Fruit fly (Drosophila melanogaster) whole organism, embryonic: ENCODE data around the gene Seipin.

ENCODE experiments used
- Antp ChIP-seq: fragments of 200-800 bp; sonication (Bioruptor generic); optimal IDR thresholded peaks from 3 replicates; lab custom pipeline; 2016; ENCODE audit warnings: missing biosample characterization, missing genetic modification characterization
- Atf3 ChIP-seq: fragments of 200-800 bp; sonication (Bioruptor generic); optimal IDR thresholded peaks from 3 replicates; lab custom pipeline; 2016; ENCODE audit warnings: missing biosample characterization, missing genetic modification characterization
- Atf6 ChIP-seq: fragments of 200-800 bp; sonication (Bioruptor generic); IDR thresholded peaks from 2 replicates; pipeline ENCODE4 v1.3.6; 2022; ENCODE audit warnings: missing biosample characterization, missing genetic modification characterization
- B-H2 ChIP-seq: fragments of 200-800 bp; sonication (Bioruptor generic); optimal IDR thresholded peaks from 2 replicates; lab custom pipeline; 2018; ENCODE audit warnings: missing biosample characterization, mild to moderate bottlenecking, missing genetic modification characterization
- BEAF-32 ChIP-seq: fragments of 200-800 bp; sonication (Bioruptor generic); optimal IDR thresholded peaks from 3 replicates; lab custom pipeline; 2017; ENCODE audit warnings: missing biosample characterization, missing genetic modification characterization, mild to moderate bottlenecking, moderate library complexity, missing genetic modification reagents
- CG10209 ChIP-seq: fragments of 200-800 bp; sonication (Bioruptor generic); optimal IDR thresholded peaks from 3 replicates; lab custom pipeline; 2017; ENCODE audit warnings: missing biosample characterization, mild to moderate bottlenecking, missing genetic modification characterization, missing genetic modification reagents
- CG10431 ChIP-seq: fragments of 200-800 bp; sonication (Bioruptor generic); optimal IDR thresholded peaks from 3 replicates; lab custom pipeline; 2018; ENCODE audit warnings: missing biosample characterization, mild to moderate bottlenecking, missing genetic modification characterization
- CG11247 ChIP-seq: fragments of 200-800 bp; sonication (Bioruptor generic); IDR thresholded peaks from 2 replicates; pipeline ENCODE4 v1.3.6; 2022; ENCODE audit warnings: missing biosample characterization, missing genetic modification characterization
- CG11456 ChIP-seq: fragments of 200-800 bp; sonication (Bioruptor generic); IDR thresholded peaks from 3 replicates; pipeline ENCODE4 v1.3.6; 2022; ENCODE audit warnings: missing biosample characterization, missing genetic modification characterization
- CG13296 ChIP-seq: fragments of 200-800 bp; sonication (Bioruptor generic); optimal IDR thresholded peaks from 3 replicates; lab custom pipeline; 2018; ENCODE audit warnings: missing biosample characterization, mild to moderate bottlenecking, missing genetic modification characterization
- CG17186 ChIP-seq: fragments of 200-800 bp; sonication (Bioruptor generic); optimal IDR thresholded peaks from 3 replicates; lab custom pipeline; 2017; ENCODE audit warnings: missing biosample characterization, missing genetic modification reagents, missing genetic modification characterization
- CG1792 ChIP-seq: fragments of 200-800 bp; sonication (Bioruptor generic); optimal IDR thresholded peaks from 2 replicates; lab custom pipeline; 2016; ENCODE audit warnings: missing biosample characterization, missing genetic modification characterization
- CG18262 ChIP-seq: fragments of 200-800 bp; optimal IDR thresholded peaks from 3 replicates; lab custom pipeline; 2019; ENCODE audit warnings: missing biosample characterization, mild to moderate bottlenecking, missing genetic modification characterization, moderate library complexity
- CG31224 ChIP-seq: fragments of 200-800 bp; sonication (Bioruptor generic); IDR thresholded peaks from 2 replicates; pipeline ENCODE4 v1.3.6; 2022; ENCODE audit warnings: missing biosample characterization, missing genetic modification characterization
- CG31388 ChIP-seq: fragments of 200-800 bp; sonication (Bioruptor generic); optimal IDR thresholded peaks from 2 replicates; lab custom pipeline; 2016; ENCODE audit warnings: missing biosample characterization, missing genetic modification characterization
- CG3163 ChIP-seq: fragments of 200-800 bp; sonication (Bioruptor generic); optimal IDR thresholded peaks from 3 replicates; lab custom pipeline; 2016; ENCODE audit warnings: missing biosample characterization, missing genetic modification characterization
- CG32772 ChIP-seq: fragments of 200-800 bp; sonication (Bioruptor generic); IDR thresholded peaks from 2 replicates; pipeline ENCODE4 v1.3.6; 2022; ENCODE audit warnings: missing biosample characterization, missing genetic modification characterization
- CG34376 ChIP-seq: fragments of 200-800 bp; sonication (Bioruptor generic); optimal IDR thresholded peaks from 2 replicates; lab custom pipeline; 2018; ENCODE audit warnings: missing biosample characterization, mild to moderate bottlenecking, missing genetic modification characterization
- CG3838 ChIP-seq: fragments of 200-800 bp; sonication (Bioruptor generic); optimal IDR thresholded peaks from 3 replicates; lab custom pipeline; 2016; ENCODE audit warnings: missing biosample characterization, missing genetic modification characterization
- CG5245 ChIP-seq: fragments of 200-800 bp; sonication (Bioruptor generic); optimal IDR thresholded peaks from 3 replicates; lab custom pipeline; 2016; ENCODE audit warnings: missing biosample characterization, missing genetic modification characterization
- CG7271 ChIP-seq: fragments of 200-800 bp; sonication (Bioruptor generic); optimal IDR thresholded peaks from 2 replicates; lab custom pipeline; 2018; ENCODE audit warnings: missing biosample characterization, mild to moderate bottlenecking, missing genetic modification characterization, moderate library complexity
- CG7556 ChIP-seq: fragments of 200-800 bp; sonication (Bioruptor generic); optimal IDR thresholded peaks from 2 replicates; lab custom pipeline; 2017; ENCODE audit warnings: missing biosample characterization, mild to moderate bottlenecking, missing genetic modification characterization
- CG8944 ChIP-seq: fragments of 200-800 bp; sonication (Bioruptor generic); optimal IDR thresholded peaks from 3 replicates; lab custom pipeline; 2016; ENCODE audit warnings: missing biosample characterization, missing genetic modification characterization
- CG9727 ChIP-seq: fragments of 200-800 bp; sonication (Bioruptor generic); optimal IDR thresholded peaks from 3 replicates; lab custom pipeline; 2017; ENCODE audit warnings: missing biosample characterization, mild to moderate bottlenecking, missing genetic modification characterization
- CkIIα-i1 ChIP-seq: fragments of 200-800 bp; sonication (Bioruptor generic); IDR thresholded peaks from 2 replicates; pipeline ENCODE4 v1.3.6; 2022; ENCODE audit warnings: missing biosample characterization, missing genetic modification characterization
- Doc2 ChIP-seq: fragments of 200-800 bp; sonication (Bioruptor generic); IDR thresholded peaks from 2 replicates; pipeline ENCODE4 v1.3.6; 2022; ENCODE audit warnings: missing biosample characterization, missing genetic modification characterization
- Eip74EF ChIP-seq, 2 experiments: fragments of 200-800 bp in 1 of 2; fragments of >200 bp in 1 of 2; sonication (Bioruptor generic) in 1 of 2; optimal IDR thresholded peaks; 2 replicates each; lab custom pipeline; 2017 to 2019; ENCODE audit warnings: missing biosample characterization in 2 of 2, missing genetic modification characterization in 2 of 2, mild to moderate bottlenecking in 1 of 2, moderate library complexity in 1 of 2
- Ets65A ChIP-seq: fragments of 200-800 bp; sonication (Bioruptor generic); peaks from one replicate; lab custom pipeline; 2016; ENCODE audit warnings: missing biosample characterization, missing genetic modification characterization
- MBD-R2 ChIP-seq: fragments of 200-800 bp; sonication (Bioruptor generic); IDR thresholded peaks from 2 replicates; pipeline ENCODE4 v1.3.6; 2022; ENCODE audit warnings: missing biosample characterization, missing genetic modification characterization
- Mrtf ChIP-seq: fragments of 200-800 bp; sonication (Bioruptor generic); IDR thresholded peaks from 3 replicates; pipeline ENCODE4 v1.3.6; 2022; ENCODE audit warnings: missing biosample characterization, missing genetic modification characterization
- Rfx ChIP-seq: fragments of 200-800 bp; sonication (Bioruptor generic); IDR thresholded peaks from 2 replicates; pipeline ENCODE4 v1.3.6; 2022; ENCODE audit warnings: missing biosample characterization, missing genetic modification characterization
- bigmax ChIP-seq: fragments of 200-800 bp; sonication (Bioruptor generic); optimal IDR thresholded peaks from 2 replicates; lab custom pipeline; 2018; ENCODE audit warnings: missing biosample characterization, mild to moderate bottlenecking, missing genetic modification characterization
- cato ChIP-seq: fragments of 200-800 bp; sonication (Bioruptor generic); optimal IDR thresholded peaks from 2 replicates; lab custom pipeline; 2016; ENCODE audit warnings: missing biosample characterization, missing genetic modification characterization, borderline replicate concordance
- da ChIP-seq: fragments of 200-800 bp; sonication (Bioruptor generic); optimal IDR thresholded peaks from 2 replicates; lab custom pipeline; 2016; ENCODE audit warnings: missing biosample characterization, missing genetic modification characterization
- eyg ChIP-seq: fragments of 200-800 bp; sonication (Bioruptor generic); optimal IDR thresholded peaks from 3 replicates; lab custom pipeline; 2016; ENCODE audit warnings: missing biosample characterization, missing genetic modification characterization
- gem ChIP-seq: fragments of 200-800 bp; sonication (Bioruptor generic); optimal IDR thresholded peaks from 2 replicates; lab custom pipeline; 2019; ENCODE audit warnings: missing biosample characterization, mild to moderate bottlenecking, missing genetic modification characterization, moderate library complexity
- grn ChIP-seq: fragments of 200-800 bp; sonication (Bioruptor generic); optimal IDR thresholded peaks from 3 replicates; lab custom pipeline; 2017; ENCODE audit warnings: missing biosample characterization, missing genetic modification characterization
- hbn ChIP-seq: fragments of 200-800 bp; sonication (Bioruptor generic); IDR thresholded peaks from 2 replicates; pipeline ENCODE4 v1.3.6; 2022; ENCODE audit warnings: missing biosample characterization, missing genetic modification characterization; ENCODE audit not compliant: partially characterized antibody
- ind ChIP-seq: fragments of 200-800 bp; sonication (Bioruptor generic); optimal IDR thresholded peaks from 3 replicates; lab custom pipeline; 2016; ENCODE audit warnings: missing biosample characterization, missing genetic modification characterization
- klu ChIP-seq: fragments of 200-800 bp; sonication (Bioruptor generic); IDR thresholded peaks from 2 replicates; pipeline ENCODE4 v1.3.6; 2022; ENCODE audit warnings: missing biosample characterization, missing genetic modification characterization
- lab ChIP-seq: fragments of 200-800 bp; sonication (Bioruptor generic); optimal IDR thresholded peaks from 3 replicates; lab custom pipeline; 2017; ENCODE audit warnings: missing biosample characterization, missing genetic modification characterization, mild to moderate bottlenecking, moderate library complexity, missing genetic modification reagents
- lilli ChIP-seq: fragments of 200-800 bp; sonication (Bioruptor generic); optimal IDR thresholded peaks from 3 replicates; lab custom pipeline; 2016; ENCODE audit warnings: missing biosample characterization, missing genetic modification characterization
- mirr ChIP-seq: fragments of 200-800 bp; sonication (Bioruptor generic); optimal IDR thresholded peaks from 3 replicates; lab custom pipeline; 2018; ENCODE audit warnings: missing biosample characterization, mild to moderate bottlenecking, missing genetic modification characterization
- pfk ChIP-seq: fragments of 200-800 bp; sonication (Bioruptor generic); optimal IDR thresholded peaks from 2 replicates; lab custom pipeline; 2018; ENCODE audit warnings: missing biosample characterization, mild to moderate bottlenecking, missing genetic modification characterization, moderate library complexity
- pho ChIP-seq: fragments of 200-800 bp; sonication (Bioruptor generic); optimal IDR thresholded peaks from 2 replicates; lab custom pipeline; 2016; ENCODE audit warnings: missing biosample characterization, missing genetic modification characterization
- ranshi ChIP-seq: fragments of 200-800 bp; sonication (Bioruptor generic); IDR thresholded peaks from 2 replicates; pipeline ENCODE4 v1.3.6; 2022; ENCODE audit warnings: missing biosample characterization, missing genetic modification characterization
- ro ChIP-seq: fragments of 200-800 bp; sonication (Bioruptor generic); IDR thresholded peaks from 2 replicates; pipeline ENCODE4 v1.3.6; 2022; ENCODE audit warnings: missing biosample characterization, missing genetic modification characterization
- shn ChIP-seq: fragments of 200-800 bp; sonication (Bioruptor generic); optimal IDR thresholded peaks from 3 replicates; lab custom pipeline; 2016; ENCODE audit warnings: missing biosample characterization, missing genetic modification characterization
- slou ChIP-seq: fragments of 200-800 bp; sonication (Bioruptor generic); optimal IDR thresholded peaks from 3 replicates; lab custom pipeline; 2016; ENCODE audit warnings: missing biosample characterization, missing genetic modification characterization
- tna ChIP-seq: fragments of 200-800 bp; sonication (Bioruptor generic); IDR thresholded peaks from 2 replicates; pipeline ENCODE4 v1.3.6; 2022; ENCODE audit warnings: missing biosample characterization, missing genetic modification characterization; ENCODE audit not compliant: partially characterized antibody
- zen2 ChIP-seq: fragments of 200-800 bp; sonication (Bioruptor generic); IDR thresholded peaks from 3 replicates; pipeline ENCODE4 v1.3.6; 2022; ENCODE audit warnings: missing biosample characterization, missing genetic modification characterization; ENCODE audit not compliant: partially characterized antibody

Seipin gene

dm6 chrX:2647472-2647883 lies 27.9 kb downstream of the Seipin start (continued):
- TF ChIP-seq CG1792 (GFP tag; lab: Kevin White, UChicago), result no peak
- peak; percentile 60 for TF ChIP-seq ind
- TF ChIP-seq CkIIα-i1 (GFP tag; lab: Robert Waterston, UW), result no peak
- peak in 1 of 2 experiments; percentile 65 for TF ChIP-seq Eip74EF (GFP tag; optimal IDR thresholded peaks at IDR 0.05; lab: Kevin White, UChicago)
- no peak for TF ChIP-seq zen2 (GFP tag; lab: Robert Waterston, UW)
- 0 out of 3 replicates have a peak, but pooled peaks have one; percentile 13 for TF ChIP-seq CG11456 (GFP tag; lab: Robert Waterston, UW)
- TF ChIP-seq grn, result no peak
- TF ChIP-seq CG11247 (GFP tag; lab: Robert Waterston, UW), result no peak
- peak; percentile 47 for TF ChIP-seq shn
- peak; percentile 92 for TF ChIP-seq Ets65A
- TF ChIP-seq slou, result peak; percentile 11
- TF ChIP-seq CG3838 (GFP tag; lab: Kevin White, UChicago), result no peak
- peak; percentile 38 for TF ChIP-seq eyg
- peak; percentile 63 for TF ChIP-seq Antp (GFP tag; lab: Kevin White, UChicago)
- peak; percentile 48 for TF ChIP-seq CG8944
- TF ChIP-seq Mrtf, result peak; percentile 54; the same call in 1 of the 3 replicates
- TF ChIP-seq gem (tag; lab: Kevin White, UChicago), result peak; percentile 81
- TF ChIP-seq tna (GFP tag; lab: Robert Waterston, UW), result no peak
- peak; percentile 8 for TF ChIP-seq mirr (GFP tag; lab: Kevin White, UChicago)
- no peak for TF ChIP-seq CG5245 (GFP tag; lab: Kevin White, UChicago)
- TF ChIP-seq da (GFP tag; lab: Kevin White, UChicago), result no peak
- 0 out of 2 replicates have a peak, but pooled peaks have one; percentile 10 for TF ChIP-seq CG31224
- TF ChIP-seq lilli (GFP tag; lab: Kevin White, UChicago), result peak; percentile 60
- 0 out of 2 replicates have a peak, but pooled peaks have one; percentile 10 for TF ChIP-seq ranshi (GFP tag; lab: Robert Waterston, UW)
- no peak for TF ChIP-seq BEAF-32 (GFP tag; lab: Kevin White, UChicago)
- TF ChIP-seq CG34376 (GFP tag; lab: Kevin White, UChicago), result no peak
- TF ChIP-seq Atf3, result no peak
- TF ChIP-seq CG7556 (GFP tag; lab: Kevin White, UChicago), result peak; percentile 49
- no peak for TF ChIP-seq Doc2
- peak; percentile 22 for TF ChIP-seq CG9727
- peak; percentile 59 for TF ChIP-seq CG18262 (tag; lab: Kevin White, UChicago)
- TF ChIP-seq CG32772 (GFP tag; lab: Robert Waterston, UW), result peak; percentile 26; the same call in 1 of the 2 replicates
- TF ChIP-seq CG13296 (GFP tag; lab: Kevin White, UChicago), result peak; percentile 68
- no peak for TF ChIP-seq MBD-R2 (GFP tag; lab: Robert Waterston, UW)
- TF ChIP-seq B-H2, result peak; percentile 37
- peak; percentile 73 for TF ChIP-seq Rfx
- no peak for TF ChIP-seq ro (GFP tag; lab: Robert Waterston, UW)
- no peak for TF ChIP-seq CG3163 (GFP tag; lab: Kevin White, UChicago)
- no peak for TF ChIP-seq hbn (GFP tag; lab: Robert Waterston, UW)
- peak; percentile 35 for TF ChIP-seq pho (GFP tag; lab: Kevin White, UChicago)
- peak; percentile 52 for TF ChIP-seq CG10209 (GFP tag; lab: Kevin White, UChicago)
- no peak for TF ChIP-seq bigmax (GFP tag; lab: Kevin White, UChicago)
- TF ChIP-seq klu (GFP tag; lab: Robert Waterston, UW), result no peak
- TF ChIP-seq CG17186 (GFP tag; lab: Kevin White, UChicago), result no peak
- TF ChIP-seq CG31388 (GFP tag; lab: Kevin White, UChicago), result no peak
- TF ChIP-seq cato (GFP tag; lab: Kevin White, UChicago), result no peak
- no peak for TF ChIP-seq CG10431 (GFP tag; lab: Kevin White, UChicago)
- TF ChIP-seq pfk (GFP tag; lab: Kevin White, UChicago), result no peak
- TF ChIP-seq lab (GFP tag; lab: Kevin White, UChicago), result peak; percentile 75
- no peak for TF ChIP-seq CG7271 (tag; lab: Kevin White, UChicago)
- peak; percentile 71 for TF ChIP-seq Atf6
